In genomic region chr3R:9496748-9497147, dm6 we compare ENCODE assay signal across 6 fruit fly cellular contexts.
A peak's percentile ranks its signal among the peaks of the same experiment; 100 is the strongest.
TF ChIP-seq lines count a peak whose summit lies in the region.

No protein-coding gene starts in this region.

- peak; percentile 43 to 59 for TF ChIP-seq CTCF in S2 (optimal IDR thresholded peaks at IDR 0.05; lab: Kevin White, UChicago)
- peak; percentile 53 for TF ChIP-seq CTCF in whole organism, embryonic (GFP tag; optimal IDR thresholded peaks at IDR 0.05; lab: Kevin White, UChicago)

TF ChIP-seq in whole organism, adult, 20 proteins besides CTCF, POLR2A, EP300 and RAD21 (continues in another document):
- TF ChIP-seq toe (GFP tag; optimal IDR thresholded peaks at IDR 0.05; lab: Kevin White, UChicago) (peak; percentile 82), tj (GFP tag; optimal IDR thresholded peaks at IDR 0.05; lab: Kevin White, UChicago) (no peak), pad (GFP tag; optimal IDR thresholded peaks at IDR 0.05; lab: Kevin White, UChicago) (peak; percentile 72), CG11617 (GFP tag; optimal IDR thresholded peaks at IDR 0.05; lab: Kevin White, UChicago) (peak; percentile 35), cnc (optimal IDR thresholded peaks at IDR 0.05; lab: Kevin White, UChicago) (no peak), bab1 (GFP tag; optimal IDR thresholded peaks at IDR 0.05; lab: Kevin White, UChicago) (peak; percentile 85), CG7045 (GFP tag; optimal IDR thresholded peaks at IDR 0.05; lab: Kevin White, UChicago) (peak; percentile 55), CG33017 (tag; optimal IDR thresholded peaks at IDR 0.05; lab: Kevin White, UChicago) (peak; percentile 65), CG1620 (GFP tag; optimal IDR thresholded peaks at IDR 0.05; lab: Kevin White, UChicago) (peak; percentile 88), CG14711 (tag; optimal IDR thresholded peaks at IDR 0.05; lab: Kevin White, UChicago) (peak; percentile 53), CG5204 (GFP tag; optimal IDR thresholded peaks at IDR 0.05; lab: Kevin White, UChicago) (no peak), kay (GFP tag; lab: Kevin White, UChicago; ENCODE audit: borderline replicate concordance) (no peak), CG12768 (GFP tag; optimal IDR thresholded peaks at IDR 0.05; lab: Kevin White, UChicago) (no peak), Crg-1 (GFP tag; optimal IDR thresholded peaks at IDR 0.05; lab: Kevin White, UChicago) (peak; percentile 90), CG7101 (tag; optimal IDR thresholded peaks at IDR 0.05; lab: Kevin White, UChicago) (peak; percentile 90), Clk (GFP tag; optimal IDR thresholded peaks at IDR 0.05; lab: Kevin White, UChicago) (no peak), ovo (GFP tag; optimal IDR thresholded peaks at IDR 0.05; lab: Kevin White, UChicago) (peak; percentile 71), Mnt (GFP tag; optimal IDR thresholded peaks at IDR 0.05; lab: Kevin White, UChicago) (peak; percentile 83)

TF ChIP-seq in whole organism, embryonic, 481 proteins besides CTCF, POLR2A, EP300 and RAD21 (continues in another document):
- peak; percentile 87 for TF ChIP-seq p53 (GFP tag; optimal IDR thresholded peaks at IDR 0.05; lab: Kevin White, UChicago)
- TF ChIP-seq yki (optimal IDR thresholded peaks at IDR 0.05; lab: Kevin White, UChicago): no peak
- TF ChIP-seq scrt (GFP tag; optimal IDR thresholded peaks at IDR 0.05; lab: Kevin White, UChicago): no peak
- TF ChIP-seq CG17612 (GFP tag; IDR thresholded peaks at IDR 0.05; lab: Robert Waterston, UW): peak; percentile 34; the same call in 1 of the 2 replicates
- TF ChIP-seq Mes4 (GFP tag; optimal IDR thresholded peaks at IDR 0.05; lab: Kevin White, UChicago): peak; percentile 46
- TF ChIP-seq CG7786 (GFP tag; optimal IDR thresholded peaks at IDR 0.05; lab: Kevin White, UChicago): peak; percentile 82
- TF ChIP-seq Dfd (GFP tag; optimal IDR thresholded peaks at IDR 0.05; lab: Kevin White, UChicago): no peak
- peak; percentile 89 for TF ChIP-seq CG4854 (GFP tag; optimal IDR thresholded peaks at IDR 0.05; lab: Kevin White, UChicago)
- peak; percentile 9; the same call in 1 of the 3 replicates for TF ChIP-seq row (GFP tag; IDR thresholded peaks at IDR 0.05; lab: Robert Waterston, UW)
- TF ChIP-seq Meics (GFP tag; optimal IDR thresholded peaks at IDR 0.05; lab: Kevin White, UChicago): peak; percentile 62
- TF ChIP-seq grau (tag; optimal IDR thresholded peaks at IDR 0.05; lab: Kevin White, UChicago): peak; percentile 69
- TF ChIP-seq CG11560 (tag; IDR thresholded peaks at IDR 0.05; lab: Robert Waterston, UW): peak; percentile 75; the same call in 2 of the 3 replicates
- TF ChIP-seq Aef1 (GFP tag; IDR thresholded peaks at IDR 0.05; lab: Robert Waterston, UW): no peak; the same call in 2 of the 3 replicates
- TF ChIP-seq Side (GFP tag; optimal IDR thresholded peaks at IDR 0.05; lab: Kevin White, UChicago): peak; percentile 89
- TF ChIP-seq jumu (GFP tag; optimal IDR thresholded peaks at IDR 0.05; lab: Kevin White, UChicago): peak; percentile 81
- peak; percentile 36 for TF ChIP-seq MBD-R2 (GFP tag; IDR thresholded peaks at IDR 0.05; lab: Robert Waterston, UW)
- no peak for TF ChIP-seq br (optimal IDR thresholded peaks at IDR 0.05; lab: Kevin White, UChicago)
- TF ChIP-seq hth (optimal IDR thresholded peaks at IDR 0.05; lab: Kevin White, UChicago): no peak

TF ChIP-seq in whole organism, prepupa, 60 proteins besides CTCF, POLR2A, EP300 and RAD21 (continues in another document):
- peak; percentile 18 for TF ChIP-seq OdsH (GFP tag; optimal IDR thresholded peaks at IDR 0.05; lab: Kevin White, UChicago)
- no peak for TF ChIP-seq eg (GFP tag; IDR thresholded peaks at IDR 0.05; lab: Robert Waterston, UW)
- no peak for TF ChIP-seq fkh (GFP tag; optimal IDR thresholded peaks at IDR 0.05; lab: Kevin White, UChicago)
- TF ChIP-seq CG7368 (GFP tag; optimal IDR thresholded peaks at IDR 0.05; lab: Kevin White, UChicago): no peak
- TF ChIP-seq CG6854 (GFP tag; optimal IDR thresholded peaks at IDR 0.05; lab: Kevin White, UChicago): no peak
- no peak for TF ChIP-seq Sox102F (GFP tag; optimal IDR thresholded peaks at IDR 0.05; lab: Kevin White, UChicago)
- no peak for TF ChIP-seq CG8319 (GFP tag; optimal IDR thresholded peaks at IDR 0.05; lab: Kevin White, UChicago)
- no peak for TF ChIP-seq CG6808 (GFP tag; optimal IDR thresholded peaks at IDR 0.05; lab: Kevin White, UChicago)
- TF ChIP-seq Smox (GFP tag; optimal IDR thresholded peaks at IDR 0.05; lab: Kevin White, UChicago): peak; percentile 39
- TF ChIP-seq CG11294 (GFP tag; IDR thresholded peaks at IDR 0.05; lab: Robert Waterston, UW): 0 out of 2 replicates have a peak, but pooled peaks have one; percentile 9
- TF ChIP-seq CG6792 (GFP tag; optimal IDR thresholded peaks at IDR 0.05; lab: Kevin White, UChicago): peak; percentile 15
- TF ChIP-seq net (GFP tag; optimal IDR thresholded peaks at IDR 0.05; lab: Kevin White, UChicago): no peak
- peak; percentile 8 for TF ChIP-seq Eip93F (GFP tag; optimal IDR thresholded peaks at IDR 0.05; lab: Kevin White, UChicago)
- TF ChIP-seq CG34406 (GFP tag; optimal IDR thresholded peaks at IDR 0.05; lab: Kevin White, UChicago): no peak
- no peak for TF ChIP-seq CG11902 (GFP tag; optimal IDR thresholded peaks at IDR 0.05; lab: Kevin White, UChicago)
- no peak for TF ChIP-seq Hr4 (GFP tag; optimal IDR thresholded peaks at IDR 0.05; lab: Kevin White, UChicago)
- no peak for TF ChIP-seq CG32006 (GFP tag; optimal IDR thresholded peaks at IDR 0.05; lab: Kevin White, UChicago)
- TF ChIP-seq CG10669 (GFP tag; optimal IDR thresholded peaks at IDR 0.05; lab: Kevin White, UChicago): no peak
- TF ChIP-seq Hr38 (GFP tag; optimal IDR thresholded peaks at IDR 0.05; lab: Kevin White, UChicago): no peak
- no peak for TF ChIP-seq Gug (GFP tag; IDR thresholded peaks at IDR 0.05; lab: Robert Waterston, UW)

TF ChIP-seq in whole organism, pupa, 21 proteins besides CTCF, POLR2A, EP300 and RAD21:
- TF ChIP-seq EcR (GFP tag; optimal IDR thresholded peaks at IDR 0.05; lab: Kevin White, UChicago): no peak
- no peak for TF ChIP-seq CG17806 (tag; optimal IDR thresholded peaks at IDR 0.05; lab: Kevin White, UChicago)
- 0 out of 3 replicates have a peak, but pooled peaks have one; percentile 8 for TF ChIP-seq CG4496 (GFP tag; IDR thresholded peaks at IDR 0.05; lab: Robert Waterston, UW)
- peak; percentile 50 for TF ChIP-seq Ets98B (GFP tag; IDR thresholded peaks at IDR 0.05; lab: Robert Waterston, UW)
- TF ChIP-seq Snoo (tag; optimal IDR thresholded peaks at IDR 0.05; lab: Kevin White, UChicago): peak; percentile 48
- TF ChIP-seq CG15710 (tag; optimal IDR thresholded peaks at IDR 0.05; lab: Kevin White, UChicago): peak; percentile 18

TF ChIP-seq in whole organism, wandering third instar larva, 38 proteins besides CTCF, POLR2A, EP300 and RAD21 (continues in another document):
- peak; percentile 63 for TF ChIP-seq CG9705 (GFP tag; optimal IDR thresholded peaks at IDR 0.05; lab: Kevin White, UChicago)
- TF ChIP-seq h (GFP tag; optimal IDR thresholded peaks at IDR 0.05; lab: Kevin White, UChicago): peak; percentile 78
- peak; percentile 75 for TF ChIP-seq Jra (GFP tag; optimal IDR thresholded peaks at IDR 0.05; lab: Kevin White, UChicago)
- TF ChIP-seq OdsH (GFP tag; optimal IDR thresholded peaks at IDR 0.05; lab: Kevin White, UChicago): peak; percentile 49
- TF ChIP-seq GATAd (GFP tag; optimal IDR thresholded peaks at IDR 0.05; lab: Kevin White, UChicago): no peak
- no peak for TF ChIP-seq Rel (GFP tag; optimal IDR thresholded peaks at IDR 0.05; lab: Kevin White, UChicago)
- peak; percentile 49 for TF ChIP-seq Rel (tag; optimal IDR thresholded peaks at IDR 0.05; lab: Kevin White, UChicago)
- TF ChIP-seq HLH106 (tag; optimal IDR thresholded peaks at IDR 0.05; lab: Kevin White, UChicago): peak; percentile 75
- TF ChIP-seq dl (GFP tag; optimal IDR thresholded peaks at IDR 0.05; lab: Kevin White, UChicago; ENCODE audit: insufficient read depth in 1 of 2, partially characterized antibody in 2 of 2): no peak
- no peak for TF ChIP-seq Dif (GFP tag; optimal IDR thresholded peaks at IDR 0.05; lab: Kevin White, UChicago; ENCODE audit: partially characterized antibody)
- TF ChIP-seq brk (GFP tag; optimal IDR thresholded peaks at IDR 0.05; lab: Kevin White, UChicago): peak; percentile 72
- TF ChIP-seq usp (GFP tag; optimal IDR thresholded peaks at IDR 0.05; lab: Kevin White, UChicago): no peak
- peak; percentile 90 for TF ChIP-seq Hnf4 (GFP tag; optimal IDR thresholded peaks at IDR 0.05; lab: Kevin White, UChicago)
- TF ChIP-seq dmrt93B (GFP tag; optimal IDR thresholded peaks at IDR 0.05; lab: Kevin White, UChicago): peak; percentile 28
- TF ChIP-seq rgr (GFP tag; optimal IDR thresholded peaks at IDR 0.05; lab: Kevin White, UChicago): peak; percentile 71
- TF ChIP-seq woc (GFP tag; optimal IDR thresholded peaks at IDR 0.05; lab: Kevin White, UChicago): peak; percentile 18
- TF ChIP-seq Mio (GFP tag; optimal IDR thresholded peaks at IDR 0.05; lab: Kevin White, UChicago): no peak
- TF ChIP-seq dsf (GFP tag; optimal IDR thresholded peaks at IDR 0.05; lab: Kevin White, UChicago; ENCODE audit: borderline replicate concordance): peak; percentile 41
- TF ChIP-seq Vsx2 (GFP tag; optimal IDR thresholded peaks at IDR 0.05; lab: Kevin White, UChicago; ENCODE audit: partially characterized antibody): no peak
- peak; percentile 42 for TF ChIP-seq psq (GFP tag; optimal IDR thresholded peaks at IDR 0.05; lab: Kevin White, UChicago)
- peak; percentile 56 for TF ChIP-seq sage (GFP tag; optimal IDR thresholded peaks at IDR 0.05; lab: Kevin White, UChicago)
- TF ChIP-seq pan (optimal IDR thresholded peaks at IDR 0.05; lab: Kevin White, UChicago): no peak
- no peak for TF ChIP-seq Abd-B (GFP tag; optimal IDR thresholded peaks at IDR 0.05; lab: Kevin White, UChicago)
- TF ChIP-seq foxo (GFP tag; optimal IDR thresholded peaks at IDR 0.05; lab: Kevin White, UChicago): peak in 1 of 2 experiments; percentile 86
- peak; percentile 42 for TF ChIP-seq CG32264 (GFP tag; optimal IDR thresholded peaks at IDR 0.05; lab: Kevin White, UChicago)
- TF ChIP-seq CrebA (GFP tag; optimal IDR thresholded peaks at IDR 0.05; lab: Kevin White, UChicago; ENCODE audit: borderline replicate concordance): peak; percentile 82
- peak; percentile 41 for TF ChIP-seq Sp1 (GFP tag; optimal IDR thresholded peaks at IDR 0.05; lab: Kevin White, UChicago)
- no peak for TF ChIP-seq Dfd (GFP tag; optimal IDR thresholded peaks at IDR 0.05; lab: Kevin White, UChicago)
- TF ChIP-seq N (GFP tag; optimal IDR thresholded peaks at IDR 0.05; lab: Kevin White, UChicago): peak; percentile 8
- TF ChIP-seq Hr78 (GFP tag; optimal IDR thresholded peaks at IDR 0.05; lab: Kevin White, UChicago): no peak
- TF ChIP-seq sv (GFP tag; optimal IDR thresholded peaks at IDR 0.05; lab: Kevin White, UChicago): peak; percentile 60
- TF ChIP-seq ey (GFP tag; optimal IDR thresholded peaks at IDR 0.05; lab: Kevin White, UChicago): peak; percentile 68
- TF ChIP-seq fru (GFP tag; optimal IDR thresholded peaks at IDR 0.05; lab: Kevin White, UChicago): peak; percentile 55
- peak; percentile 74 for TF ChIP-seq Myc (optimal IDR thresholded peaks at IDR 0.05; lab: Kevin White, UChicago)
- no peak for TF ChIP-seq jim (GFP tag; optimal IDR thresholded peaks at IDR 0.05; lab: Kevin White, UChicago)
